Fruit fly (Drosophila melanogaster) whole organism, embryonic: ENCODE results near the gene CG42366.

Source experiments
- ATbp ChIP-seq: fragments of 200-800 bp; sonication (Bioruptor generic); optimal IDR thresholded peaks from 2 replicates; lab custom pipeline; 2017; ENCODE audit warnings: missing biosample characterization, mild to moderate bottlenecking, missing genetic modification characterization, missing genetic modification reagents
- Abd-B ChIP-seq: fragments of 200-800 bp; sonication (Bioruptor generic); optimal IDR thresholded peaks from 2 replicates; lab custom pipeline; 2018; ENCODE audit warnings: missing biosample characterization, mild to moderate bottlenecking, missing genetic modification characterization, moderate library complexity
- CG11696 ChIP-seq: fragments of 200-800 bp; sonication (Bioruptor generic); IDR thresholded peaks from 2 replicates; pipeline ENCODE4 v1.3.6; 2022; ENCODE audit warnings: missing biosample characterization, missing genetic modification characterization
- CG13296 ChIP-seq: fragments of 200-800 bp; sonication (Bioruptor generic); optimal IDR thresholded peaks from 3 replicates; lab custom pipeline; 2018; ENCODE audit warnings: missing biosample characterization, mild to moderate bottlenecking, missing genetic modification characterization
- CG13775 ChIP-seq: fragments of 200-800 bp; sonication (Bioruptor generic); optimal IDR thresholded peaks from 3 replicates; lab custom pipeline; 2017; ENCODE audit warnings: missing biosample characterization, mild to moderate bottlenecking, missing genetic modification characterization
- CG14860 ChIP-seq: fragments of 200-800 bp; sonication (Bioruptor generic); IDR thresholded peaks from 3 replicates; pipeline ENCODE4 v1.3.6; 2022; ENCODE audit warnings: missing biosample characterization, missing genetic modification characterization; ENCODE audit not compliant: partially characterized antibody
- CG15601 ChIP-seq: fragments of 200-800 bp; sonication (Bioruptor generic); optimal IDR thresholded peaks from 3 replicates; lab custom pipeline; 2019; ENCODE audit warnings: missing biosample characterization, mild to moderate bottlenecking, missing genetic modification characterization, moderate library complexity
- CG16779 ChIP-seq: fragments of 200-800 bp; sonication (Bioruptor generic); IDR thresholded peaks from 2 replicates; pipeline ENCODE4 v1.3.6; 2022; ENCODE audit warnings: missing biosample characterization, missing genetic modification characterization
- CG18599 ChIP-seq: fragments of 200-800 bp; sonication (Bioruptor generic); optimal IDR thresholded peaks from 3 replicates; lab custom pipeline; 2017; ENCODE audit warnings: missing biosample characterization, missing genetic modification characterization, mild to moderate bottlenecking, moderate library complexity, missing genetic modification reagents
- CG2712 ChIP-seq: fragments of 200-800 bp; optimal IDR thresholded peaks from 3 replicates; lab custom pipeline; 2019; ENCODE audit warnings: missing biosample characterization, mild to moderate bottlenecking, missing genetic modification characterization, moderate library complexity
- CG30431 ChIP-seq: fragments of 200-800 bp; sonication (Bioruptor generic); optimal IDR thresholded peaks from 2 replicates; lab custom pipeline; 2017; ENCODE audit warnings: missing biosample characterization, missing genetic modification characterization
- CG31441 ChIP-seq: fragments of 200-800 bp; sonication (Bioruptor generic); IDR thresholded peaks from 2 replicates; pipeline ENCODE4 v1.3.6; 2022; ENCODE audit warnings: missing biosample characterization, missing genetic modification characterization
- CG7372 ChIP-seq: fragments of 200-800 bp; sonication (Bioruptor generic); IDR thresholded peaks from 2 replicates; pipeline ENCODE4 v1.3.6; 2022; ENCODE audit warnings: missing biosample characterization, missing genetic modification characterization
- CG7987 ChIP-seq: fragments of 200-800 bp; sonication (Bioruptor generic); optimal IDR thresholded peaks from 2 replicates; lab custom pipeline; 2018; ENCODE audit warnings: missing biosample characterization, mild to moderate bottlenecking, missing genetic modification characterization, moderate library complexity
- Camta ChIP-seq: fragments of 200-800 bp; sonication (Bioruptor generic); optimal IDR thresholded peaks from 2 replicates; lab custom pipeline; 2016; ENCODE audit warnings: missing biosample characterization, missing genetic modification characterization
- Chrac-16 ChIP-seq: fragments of 200-800 bp; sonication (Bioruptor generic); optimal IDR thresholded peaks from 3 replicates; lab custom pipeline; 2016; ENCODE audit warnings: missing biosample characterization, missing genetic modification characterization
- Doc3 ChIP-seq: fragments of 200-800 bp; sonication (Bioruptor generic); IDR thresholded peaks from 3 replicates; pipeline ENCODE4 v1.3.6; 2022; ENCODE audit warnings: missing biosample characterization, missing genetic modification characterization; ENCODE audit not compliant: partially characterized antibody
- E2f1 ChIP-seq: fragments of 200-800 bp; sonication (Bioruptor generic); IDR thresholded peaks from 2 replicates; pipeline ENCODE4 v1.3.6; 2022; ENCODE audit warnings: missing biosample characterization, missing genetic modification characterization
- Fer2 ChIP-seq: fragments of 200-800 bp; sonication (Bioruptor generic); optimal IDR thresholded peaks from 2 replicates; lab custom pipeline; 2018; ENCODE audit warnings: missing biosample characterization, mild to moderate bottlenecking, missing genetic modification characterization, moderate library complexity
- Gug ChIP-seq: fragments of 200-800 bp; sonication (Bioruptor generic); IDR thresholded peaks from 4 replicates; pipeline ENCODE4 v1.3.6; 2022; ENCODE audit warnings: missing biosample characterization, missing genetic modification characterization
- HmgZ ChIP-seq: fragments of 200-800 bp; sonication (Bioruptor generic); optimal IDR thresholded peaks from 2 replicates; lab custom pipeline; 2018; ENCODE audit warnings: missing biosample characterization, mild to moderate bottlenecking, missing genetic modification characterization
- Lpt ChIP-seq: fragments of >200 bp; optimal IDR thresholded peaks from 2 replicates; lab custom pipeline; 2018; ENCODE audit warnings: missing biosample characterization, missing genetic modification characterization
- Mad ChIP-seq: fragments of 200-800 bp; sonication (Bioruptor generic); optimal IDR thresholded peaks from 2 replicates; lab custom pipeline; 2016; ENCODE audit warnings: missing biosample characterization, missing genetic modification characterization
- Max ChIP-seq: fragments of 200-800 bp; sonication (Bioruptor generic); optimal IDR thresholded peaks from 2 replicates; lab custom pipeline; 2016; ENCODE audit warnings: missing biosample characterization, mild to moderate bottlenecking, missing genetic modification characterization
- Med ChIP-seq: fragments of 200-800 bp; sonication (Bioruptor generic); peaks from one replicate; lab custom pipeline; 2016; ENCODE audit warnings: missing biosample characterization, missing genetic modification characterization, mild to moderate bottlenecking, inconsistent platforms, moderate library complexity
- Mes4 ChIP-seq: fragments of 200-800 bp; sonication (Bioruptor generic); optimal IDR thresholded peaks from 2 replicates; lab custom pipeline; 2016; ENCODE audit warnings: missing biosample characterization, missing genetic modification characterization
- Oli ChIP-seq: fragments of 200-800 bp; sonication (Bioruptor generic); optimal IDR thresholded peaks from 2 replicates; lab custom pipeline; 2018; ENCODE audit warnings: missing biosample characterization, mild to moderate bottlenecking, missing genetic modification characterization, moderate library complexity
- Poxn ChIP-seq: fragments of 200-800 bp; sonication (Bioruptor generic); IDR thresholded peaks from 2 replicates; pipeline ENCODE4 v1.3.6; 2022; ENCODE audit warnings: missing biosample characterization, missing genetic modification characterization
- Ravus ChIP-seq: fragments of 200-800 bp; sonication (Bioruptor generic); IDR thresholded peaks from 2 replicates; pipeline ENCODE4 v1.3.6; 2022; ENCODE audit warnings: missing biosample characterization, missing genetic modification characterization
- Trl ChIP-seq, 3 experiments: fragments of >200 bp in 2 of 3; fragments of 200-800 bp in 1 of 3; sonication (Bioruptor generic) in 1 of 3; optimal IDR thresholded peaks; 2 replicates in 1 of 3; 3 replicates in 2 of 3; lab custom pipeline; 2016 to 2017; ENCODE audit warnings: missing biosample characterization in 1 of 3, missing genetic modification characterization in 1 of 3
- Usf ChIP-seq: fragments of 200-800 bp; sonication (Bioruptor generic); optimal IDR thresholded peaks from 2 replicates; lab custom pipeline; 2017; ENCODE audit warnings: missing genotype, missing biosample characterization, missing genetic modification characterization
- ato ChIP-seq: fragments of 200-800 bp; sonication (Bioruptor generic); IDR thresholded peaks from 2 replicates; pipeline ENCODE4 v1.3.6; 2022; ENCODE audit warnings: missing biosample characterization, missing genetic modification characterization; ENCODE audit not compliant: partially characterized antibody
- bbx ChIP-seq: fragments of 200-800 bp; sonication (Bioruptor generic); IDR thresholded peaks from 2 replicates; pipeline ENCODE4 v1.3.6; 2022; ENCODE audit warnings: missing biosample characterization, missing genetic modification characterization; ENCODE audit not compliant: partially characterized antibody
- bsh ChIP-seq, 2 experiments: fragments of 200-800 bp; sonication (Bioruptor generic); optimal IDR thresholded peaks; 2 replicates each; lab custom pipeline; 2017 to 2018; ENCODE audit warnings: mild to moderate bottlenecking in 2 of 2, missing biosample characterization in 2 of 2, missing genetic modification characterization in 2 of 2, moderate library complexity in 1 of 2
- corto ChIP-seq: fragments of 200-800 bp; sonication (Bioruptor generic); optimal IDR thresholded peaks from 2 replicates; lab custom pipeline; 2016; ENCODE audit warnings: missing biosample characterization, mild to moderate bottlenecking, missing genetic modification characterization, moderate library complexity
- danr ChIP-seq: fragments of 200-800 bp; sonication (Bioruptor generic); IDR thresholded peaks from 2 replicates; pipeline ENCODE4 v1.3.6; 2022; ENCODE audit warnings: missing biosample characterization, missing genetic modification characterization
- esg ChIP-seq: fragments of 200-800 bp; sonication (Bioruptor generic); conservative IDR thresholded peaks from 2 replicates; pipeline ENCODE4 v1.3.6; 2022; ENCODE audit warnings: missing biosample characterization, missing genetic modification characterization
- grau ChIP-seq: fragments of 200-800 bp; optimal IDR thresholded peaks from 3 replicates; lab custom pipeline; 2019; ENCODE audit warnings: missing biosample characterization, mild to moderate bottlenecking, missing genetic modification characterization, moderate library complexity
- jigr1 ChIP-seq: fragments of 200-800 bp; sonication (Bioruptor generic); IDR thresholded peaks from 3 replicates; pipeline ENCODE4 v1.3.6; 2022; ENCODE audit warnings: missing biosample characterization, missing genetic modification characterization
- lov ChIP-seq, 2 experiments: fragments of 200-800 bp in 1 of 2; fragments of >200 bp in 1 of 2; sonication (Bioruptor generic) in 1 of 2; IDR thresholded peaks in 1 of 2; optimal IDR thresholded peaks in 1 of 2; 2 replicates in 1 of 2; 3 replicates in 1 of 2; pipeline versions ENCODE4 v1.3.6 to Lab custom; 2017 to 2022; ENCODE audit warnings: missing biosample characterization in 1 of 2, missing genetic modification characterization in 1 of 2
- nmo ChIP-seq: fragments of 200-800 bp; sonication (Bioruptor generic); optimal IDR thresholded peaks from 2 replicates; lab custom pipeline; 2018; ENCODE audit warnings: missing biosample characterization, mild to moderate bottlenecking, missing genetic modification characterization, moderate library complexity
- salm ChIP-seq: fragments of 200-800 bp; sonication (Bioruptor generic); optimal IDR thresholded peaks from 2 replicates; lab custom pipeline; 2018; ENCODE audit warnings: missing biosample characterization, mild to moderate bottlenecking, missing genetic modification characterization
- sima ChIP-seq: fragments of 200-800 bp; sonication (Bioruptor generic); optimal IDR thresholded peaks from 2 replicates; lab custom pipeline; 2016; ENCODE audit warnings: missing biosample characterization, missing genetic modification characterization
- ssp ChIP-seq: fragments of 200-800 bp; sonication (Bioruptor generic); IDR thresholded peaks from 2 replicates; pipeline ENCODE4 v1.3.6; 2022; ENCODE audit warnings: missing biosample characterization, missing genetic modification characterization
- stc ChIP-seq: fragments of 200-800 bp; sonication (Bioruptor generic); IDR thresholded peaks from 2 replicates; pipeline ENCODE4 v1.3.6; 2022; ENCODE audit warnings: missing biosample characterization, missing genetic modification characterization
- sug ChIP-seq: fragments of 200-800 bp; optimal IDR thresholded peaks from 2 replicates; lab custom pipeline; 2019; ENCODE audit warnings: missing biosample characterization, mild to moderate bottlenecking, missing genetic modification characterization, moderate library complexity
- tin ChIP-seq: fragments of 200-800 bp; sonication (Bioruptor generic); optimal IDR thresholded peaks from 3 replicates; lab custom pipeline; 2016; ENCODE audit warnings: missing biosample characterization, missing genetic modification characterization
- unc-4 ChIP-seq: fragments of 200-800 bp; sonication (Bioruptor generic); IDR thresholded peaks from 2 replicates; pipeline ENCODE4 v1.3.6; 2022; ENCODE audit warnings: missing biosample characterization, missing genetic modification characterization; ENCODE audit not compliant: partially characterized antibody
- wor ChIP-seq: fragments of 200-800 bp; sonication (Bioruptor generic); IDR thresholded peaks from 2 replicates; pipeline ENCODE4 v1.3.6; 2022; ENCODE audit warnings: missing biosample characterization, missing genetic modification characterization
- yki ChIP-seq: fragments of >200 bp; optimal IDR thresholded peaks from 3 replicates; lab custom pipeline; 2018
- z ChIP-seq: fragments of 200-800 bp; sonication (Bioruptor generic); IDR thresholded peaks from 3 replicates; pipeline ENCODE4 v1.3.6; 2022; ENCODE audit warnings: missing biosample characterization, missing genetic modification characterization

CG42366 gene

DNA sequence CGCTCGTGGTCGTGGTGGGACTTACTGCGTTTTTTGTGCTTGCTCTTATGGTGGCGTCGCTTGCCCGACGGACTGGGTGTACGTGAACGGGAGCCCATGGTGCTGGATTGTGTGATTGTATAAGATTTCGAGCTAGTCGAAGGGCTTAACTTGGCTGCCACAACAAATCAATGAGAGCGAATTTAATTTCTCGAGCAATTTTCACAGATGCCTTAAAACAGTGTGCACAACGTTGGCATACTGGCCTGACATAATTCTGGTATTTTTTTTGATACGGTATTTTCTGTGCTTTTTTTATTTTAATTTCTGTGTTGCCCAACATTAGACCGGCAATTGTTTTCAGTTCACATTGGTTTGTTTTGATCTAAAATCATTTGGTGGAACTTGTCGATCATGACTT lies 12.9 kb downstream of the CG42366 start, which contains the start of gene Arglu1 (continued):
- no peak for TF ChIP-seq z (GFP tag; lab: Robert Waterston, UW)
- TF ChIP-seq lov (optimal IDR thresholded peaks at IDR 0.05; lab: Kevin White, UChicago) = no peak
- TF ChIP-seq lov (GFP tag; IDR thresholded peaks at IDR 0.05; lab: Robert Waterston, UW) = no peak
- TF ChIP-seq Ravus (GFP tag; lab: Robert Waterston, UW) = no peak
- no peak for TF ChIP-seq Max (GFP tag; lab: Kevin White, UChicago)
- TF ChIP-seq CG13296 (GFP tag; lab: Kevin White, UChicago) = no peak
- no peak for TF ChIP-seq CG18599 (GFP tag; lab: Kevin White, UChicago)
- TF ChIP-seq esg (GFP tag; lab: Robert Waterston, UW) = no peak
- no peak for TF ChIP-seq Chrac-16
- no peak for TF ChIP-seq bsh (GFP tag; optimal IDR thresholded peaks at IDR 0.05; lab: Kevin White, UChicago)
- no peak for TF ChIP-seq Mad
- TF ChIP-seq Poxn = no peak
- no peak for TF ChIP-seq ato
- no peak for TF ChIP-seq CG7372
- no peak for TF ChIP-seq E2f1 (GFP tag; lab: Robert Waterston, UW)
- TF ChIP-seq Mes4 (GFP tag; lab: Kevin White, UChicago) = no peak
- TF ChIP-seq CG15601 (tag; lab: Kevin White, UChicago) = no peak
- no peak for TF ChIP-seq wor
- TF ChIP-seq Fer2 = no peak
- TF ChIP-seq Med (GFP tag; lab: Kevin White, UChicago) = peak; percentile 88
- no peak for TF ChIP-seq bbx
- no peak for TF ChIP-seq CG31441 (GFP tag; lab: Robert Waterston, UW)
- TF ChIP-seq tin (GFP tag; lab: Kevin White, UChicago) = peak; percentile 22
- TF ChIP-seq jigr1 (GFP tag; lab: Robert Waterston, UW) = no peak
- no peak for TF ChIP-seq yki (lab: Kevin White, UChicago)
- TF ChIP-seq CG14860 = no peak
- TF ChIP-seq Usf = no peak
- TF ChIP-seq Camta (GFP tag; lab: Kevin White, UChicago) = no peak
- TF ChIP-seq corto = no peak
- no peak for TF ChIP-seq danr (GFP tag; lab: Robert Waterston, UW)
- no peak for TF ChIP-seq Oli (tag; lab: Kevin White, UChicago)
- TF ChIP-seq CG30431 (GFP tag; lab: Kevin White, UChicago) = no peak
- no peak for TF ChIP-seq Lpt (GFP tag; lab: Kevin White, UChicago)
- peak; percentile 38 for TF ChIP-seq HmgZ (tag; lab: Kevin White, UChicago)
- TF ChIP-seq unc-4 (GFP tag; lab: Robert Waterston, UW) = no peak
- TF ChIP-seq nmo (GFP tag; lab: Kevin White, UChicago) = no peak
- no peak for TF ChIP-seq sug (tag; lab: Kevin White, UChicago)
- TF ChIP-seq CG16779 (GFP tag; lab: Robert Waterston, UW) = no peak
- no peak for TF ChIP-seq Abd-B (GFP tag; lab: Kevin White, UChicago)
- no peak for TF ChIP-seq Doc3 (GFP tag; lab: Robert Waterston, UW)
- no peak for TF ChIP-seq Trl (optimal IDR thresholded peaks at IDR 0.05; lab: Kevin White, UChicago)
- peak; percentile 23 for TF ChIP-seq Trl (GFP tag; optimal IDR thresholded peaks at IDR 0.05; lab: Kevin White, UChicago)
- TF ChIP-seq sima (GFP tag; lab: Kevin White, UChicago) = no peak
- TF ChIP-seq salm (tag; lab: Kevin White, UChicago) = no peak
- TF ChIP-seq CG2712 (tag; lab: Kevin White, UChicago) = peak; percentile 28
- TF ChIP-seq CG7987 (GFP tag; lab: Kevin White, UChicago) = no peak
- TF ChIP-seq grau (tag; lab: Kevin White, UChicago) = no peak
- TF ChIP-seq ssp (GFP tag; lab: Robert Waterston, UW) = 0 out of 2 replicates have a peak, but pooled peaks have one; percentile 18
- TF ChIP-seq stc (GFP tag; lab: Robert Waterston, UW) = no peak
- no peak for TF ChIP-seq Gug (GFP tag; lab: Robert Waterston, UW)
- TF ChIP-seq ATbp (GFP tag; lab: Kevin White, UChicago) = no peak
- no peak for TF ChIP-seq CG11696
- no peak for TF ChIP-seq CG13775
